Worm (Caenorhabditis elegans) whole organism, L2 larva: ENCODE data around the gene Y54G2A.37.

Experiments
- ama-1 ChIP-seq: fragments of 150-350 bp; optimal IDR thresholded peaks from 2 replicates; lab custom pipeline; 2018; ENCODE audit warnings: inconsistent platforms
- ceh-16 ChIP-seq: fragments of 150-350 bp; optimal IDR thresholded peaks from 2 replicates; lab custom pipeline; 2014; ENCODE audit warnings: missing biosample characterization, missing genetic modification characterization
- dmd-4 ChIP-seq: sonication (generic microtip); optimal IDR thresholded peaks from 2 replicates; lab custom pipeline; 2017; ENCODE audit warnings: missing biosample characterization, missing genetic modification characterization
- elt-1 ChIP-seq: fragments of 150-350 bp; optimal IDR thresholded peaks from 2 replicates; lab custom pipeline; 2014; ENCODE audit warnings: missing biosample characterization, missing genetic modification characterization
- mab-5 ChIP-seq: fragments of 150-350 bp; optimal IDR thresholded peaks from 2 replicates; lab custom pipeline; 2014; ENCODE audit warnings: missing biosample characterization, missing genetic modification characterization
- nhr-11 ChIP-seq: fragments of 150-350 bp; optimal IDR thresholded peaks from 2 replicates; lab custom pipeline; 2014; ENCODE audit warnings: missing biosample characterization, missing genetic modification characterization
- nhr-237 ChIP-seq: fragments of 150-350 bp; optimal IDR thresholded peaks from 2 replicates; lab custom pipeline; 2014; ENCODE audit warnings: missing biosample characterization, missing genetic modification characterization
- skn-1 ChIP-seq: sonication (generic microtip); optimal IDR thresholded peaks from 2 replicates; lab custom pipeline; 2017; ENCODE audit warnings: missing biosample characterization, missing genetic modification characterization
- snpc-4 ChIP-seq: fragments of 150-350 bp; optimal IDR thresholded peaks from 2 replicates; lab custom pipeline; 2014; ENCODE audit warnings: missing biosample characterization, missing genetic modification characterization
- unc-39 ChIP-seq: fragments of 150-350 bp; optimal IDR thresholded peaks from 2 replicates; lab custom pipeline; 2014; ENCODE audit warnings: missing biosample characterization, missing genetic modification characterization
- unc-62 ChIP-seq: fragments of 150-350 bp; optimal IDR thresholded peaks from 2 replicates; lab custom pipeline; 2014; ENCODE audit warnings: missing biosample characterization, missing genetic modification reagents, missing genetic modification characterization
- ztf-11 ChIP-seq: sonication (generic microtip); optimal IDR thresholded peaks from 2 replicates; lab custom pipeline; 2017; ENCODE audit warnings: missing biosample characterization, missing genetic modification characterization

DNA sequence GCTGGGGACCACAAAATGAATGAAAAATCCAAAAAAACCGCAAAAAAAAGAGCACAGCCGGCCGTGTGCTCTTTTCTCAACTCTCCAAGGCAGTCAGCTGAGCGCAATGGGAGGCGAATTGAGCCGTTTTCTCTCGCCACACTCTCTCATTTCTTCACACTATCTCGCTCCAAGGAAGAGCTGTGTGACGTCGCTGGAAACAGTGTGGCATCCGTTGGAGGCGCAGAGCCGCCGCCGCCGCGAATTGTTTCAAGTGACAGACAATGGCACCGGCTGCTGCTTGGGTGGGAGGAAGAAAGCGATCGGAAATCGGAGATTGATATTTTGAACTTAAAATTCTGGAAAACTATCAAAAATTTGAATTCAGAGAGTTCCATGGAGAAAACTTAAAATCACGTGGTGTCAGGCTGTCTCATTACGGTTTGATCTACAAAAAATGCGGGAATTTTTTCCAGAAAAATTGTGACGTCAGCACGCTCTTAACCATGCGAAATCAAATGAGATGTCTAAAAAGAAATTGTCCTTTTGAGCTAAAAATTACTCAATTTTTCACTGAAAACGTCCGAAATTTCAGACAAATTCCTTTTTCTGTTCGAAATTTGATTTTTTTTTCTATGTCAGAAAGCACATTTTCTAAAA lies 44.4 kb upstream of the Y54G2A.37 start:
- TF ChIP-seq mab-5 (tag; lab: Kevin White, UChicago), result no peak
- no peak for TF ChIP-seq nhr-237 (tag; lab: Kevin White, UChicago)
- TF ChIP-seq ceh-16 (tag; lab: Kevin White, UChicago), result no peak
- TF ChIP-seq ama-1 (lab: Kevin White, UChicago), result no peak
- no peak for TF ChIP-seq dmd-4
- no peak for TF ChIP-seq unc-62 (GFP tag; lab: Kevin White, UChicago)
- TF ChIP-seq snpc-4 (tag; lab: Kevin White, UChicago), result no peak
- TF ChIP-seq nhr-11 (tag; lab: Kevin White, UChicago), result no peak
- no peak for TF ChIP-seq skn-1
- TF ChIP-seq ztf-11 (tag; lab: Kevin White, UChicago), result no peak
- no peak for TF ChIP-seq elt-1 (tag; lab: Kevin White, UChicago)
- no peak for TF ChIP-seq unc-39
